Worm (Caenorhabditis elegans) whole organism, L1 larva: ENCODE data around the gene dro-1.
"Not testable (repeated sequence)": the region's sequence is repeated elsewhere in the genome, so short reads cannot be mapped to it uniquely, and the experiment has no call there.

Source experiments
- ces-1 ChIP-seq: fragments of 150-350 bp; optimal IDR thresholded peaks from 2 replicates; lab custom pipeline; 2014; ENCODE audit warnings: missing biosample characterization, missing genetic modification reagents, missing genetic modification characterization
- egl-27 ChIP-seq, 2 experiments: fragments of 150-350 bp in 1 of 2; sonication (generic microtip); optimal IDR thresholded peaks; 3 replicates each; lab custom pipeline; 2017 to 2018; ENCODE audit warnings: missing biosample characterization in 2 of 2, missing genetic modification characterization in 2 of 2, missing genetic modification reagents in 2 of 2
- fkh-10 ChIP-seq: sonication (generic microtip); optimal IDR thresholded peaks from 2 replicates; lab custom pipeline; 2017; ENCODE audit warnings: missing biosample characterization, missing genetic modification reagents, missing genetic modification characterization
- fos-1 ChIP-seq: fragments of 150-350 bp; optimal IDR thresholded peaks from 2 replicates; lab custom pipeline; 2014; ENCODE audit warnings: missing biosample characterization, missing genetic modification characterization
- lin-35 ChIP-seq, 2 experiments: fragments of 150-350 bp; optimal IDR thresholded peaks; 2 replicates each; lab custom pipeline; 2014; ENCODE audit warnings: missing biosample characterization in 2 of 2, missing genetic modification characterization in 2 of 2, missing genetic modification reagents in 2 of 2
- mep-1 ChIP-seq: fragments of 150-350 bp; optimal IDR thresholded peaks from 2 replicates; lab custom pipeline; 2014; ENCODE audit warnings: missing biosample characterization, missing genetic modification characterization
- snpc-4 ChIP-seq: fragments of 150-350 bp; optimal IDR thresholded peaks from 2 replicates; lab custom pipeline; 2014; ENCODE audit warnings: missing biosample characterization, missing genetic modification characterization
- tbx-2 ChIP-seq: sonication (generic microtip); optimal IDR thresholded peaks from 2 replicates; lab custom pipeline; 2016; ENCODE audit warnings: missing genetic modification characterization, missing compliant biosample characterization
- unc-130 ChIP-seq: fragments of 150-350 bp; optimal IDR thresholded peaks from 2 replicates; lab custom pipeline; 2017; ENCODE audit warnings: missing biosample characterization, missing genetic modification characterization, inconsistent platforms
- unc-30 ChIP-seq: sonication (generic microtip); optimal IDR thresholded peaks from 2 replicates; lab custom pipeline; 2017; ENCODE audit warnings: missing biosample characterization, missing genetic modification characterization
- ztf-11 ChIP-seq, 2 experiments: sonication (generic microtip); optimal IDR thresholded peaks; 2 replicates each; lab custom pipeline; 2016 to 2017; ENCODE audit warnings: missing genetic modification characterization in 2 of 2, missing biosample characterization in 1 of 2, missing compliant biosample characterization in 1 of 2

DNA sequence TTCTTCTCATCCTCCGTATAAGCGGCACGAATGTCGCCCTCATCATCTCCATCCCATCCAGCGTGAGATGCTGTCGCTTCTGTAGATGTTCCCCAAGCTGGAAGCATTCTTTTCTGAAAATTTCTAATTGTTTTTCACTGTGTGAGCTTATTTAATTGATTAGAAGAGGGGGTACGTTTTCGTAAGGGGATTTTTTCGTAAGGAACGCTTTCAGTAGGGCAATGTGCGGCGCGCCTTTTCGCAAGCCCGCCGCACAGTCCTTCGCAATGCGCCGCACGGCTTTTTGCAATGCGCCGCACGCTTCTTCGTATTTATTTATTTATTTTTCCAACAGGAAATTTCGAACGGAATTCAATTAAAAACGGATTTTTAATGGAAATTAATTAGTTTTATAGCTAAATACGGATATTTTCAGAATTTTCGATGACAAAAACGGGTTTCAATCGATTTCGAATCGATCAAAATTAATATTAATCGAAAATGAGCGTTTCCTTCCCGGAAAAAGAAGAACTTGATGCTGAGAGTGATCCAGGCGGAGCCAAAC lies 49.4 kb upstream of the dro-1 start, which contains the start of gene set-25:
- TF ChIP-seq tbx-2 (tag; lab: Kevin White, UChicago); fkh-10 (GFP tag; lab: Kevin White, UChicago); fos-1 (tag; lab: Kevin White, UChicago); unc-30; unc-130; ces-1 (GFP tag; lab: Kevin White, UChicago); mep-1; ztf-11 (tag; optimal IDR thresholded peaks at IDR 0.05; lab: Kevin White, UChicago); egl-27 (tag; optimal IDR thresholded peaks at IDR 0.05; lab: Kevin White, UChicago); lin-35 (GFP tag; optimal IDR thresholded peaks at IDR 0.05; lab: Kevin White, UChicago); snpc-4 (tag; lab: Kevin White, UChicago): not testable (repeated sequence)
